Worm (Caenorhabditis elegans): ENCODE data around the gene Y113G7A.12.

ce11 chrV:20124393-20124792 is 18.0 kb upstream of the Y113G7A.12 start:
- TF ChIP-seq Y79H2A.3 (GFP tag; conservative IDR thresholded peaks at IDR 0.05): no peak
- TF ChIP-seq akir-1 (GFP tag; optimal IDR thresholded peaks at IDR 0.05): no peak
- TF ChIP-seq unc-130 (GFP tag; optimal IDR thresholded peaks at IDR 0.05): no peak
- no peak for TF ChIP-seq C06A6.2 (GFP tag; conservative IDR thresholded peaks at IDR 0.05)
- TF ChIP-seq sea-2 (GFP tag; IDR thresholded peaks at IDR 0.05): no peak
